Worm (Caenorhabditis elegans) whole organism, midembryonic: ENCODE measurements around the gene C54C6.5.

Source experiments
- T22C8.4 ChIP-seq: fragments of 200-800 bp; sonication (Bioruptor generic); IDR thresholded peaks from 2 replicates; pipeline ENCODE4 v1.3.6; 2022; ENCODE audit warnings: missing genetic modification characterization, missing compliant biosample characterization
- cog-1 ChIP-seq: sonication (generic microtip); optimal IDR thresholded peaks from 2 replicates; lab custom pipeline; 2016; ENCODE audit warnings: missing genetic modification characterization, missing compliant biosample characterization
- flt-1 ChIP-seq: fragments of 200-800 bp; sonication (Bioruptor generic); IDR thresholded peaks from 2 replicates; pipeline ENCODE4 v1.3.6; 2022; ENCODE audit warnings: missing genetic modification characterization, missing compliant biosample characterization
- klf-2 ChIP-seq: fragments of 200-800 bp; sonication (Bioruptor generic); conservative IDR thresholded peaks from 2 replicates; pipeline ENCODE4 v1.3.6; 2022; ENCODE audit warnings: missing genetic modification reagents, missing genetic modification characterization, missing compliant biosample characterization
- med-1 ChIP-seq: sonication (generic microtip); optimal IDR thresholded peaks from 2 replicates; lab custom pipeline; 2017; ENCODE audit warnings: missing genetic modification characterization, mild to moderate bottlenecking, missing compliant biosample characterization, antibody characterized with exemption, missing genetic modification reagents; ENCODE audit not compliant: insufficient read depth
- ref-1 ChIP-seq: fragments of 200-800 bp; sonication (Bioruptor generic); conservative IDR thresholded peaks from 2 replicates; pipeline ENCODE4 v1.3.6; 2022; ENCODE audit warnings: missing genetic modification reagents, missing genetic modification characterization, missing compliant biosample characterization
- tab-1 ChIP-seq: fragments of 200-800 bp; sonication (Bioruptor generic); IDR thresholded peaks from 2 replicates; pipeline ENCODE4 v1.3.6; 2022; ENCODE audit warnings: missing genetic modification characterization, missing compliant biosample characterization
- ztf-23 ChIP-seq: fragments of 200-800 bp; sonication (Bioruptor generic); IDR thresholded peaks from 2 replicates; pipeline ENCODE4 v1.3.6; 2022; ENCODE audit warnings: missing genetic modification reagents, missing genetic modification characterization, missing compliant biosample characterization
- ztf-29 ChIP-seq: fragments of 200-800 bp; sonication (Bioruptor generic); IDR thresholded peaks from 2 replicates; pipeline ENCODE4 v1.3.6; 2022; ENCODE audit warnings: missing genetic modification reagents, missing genetic modification characterization, missing compliant biosample characterization

The C54C6.5 gene

DNA sequence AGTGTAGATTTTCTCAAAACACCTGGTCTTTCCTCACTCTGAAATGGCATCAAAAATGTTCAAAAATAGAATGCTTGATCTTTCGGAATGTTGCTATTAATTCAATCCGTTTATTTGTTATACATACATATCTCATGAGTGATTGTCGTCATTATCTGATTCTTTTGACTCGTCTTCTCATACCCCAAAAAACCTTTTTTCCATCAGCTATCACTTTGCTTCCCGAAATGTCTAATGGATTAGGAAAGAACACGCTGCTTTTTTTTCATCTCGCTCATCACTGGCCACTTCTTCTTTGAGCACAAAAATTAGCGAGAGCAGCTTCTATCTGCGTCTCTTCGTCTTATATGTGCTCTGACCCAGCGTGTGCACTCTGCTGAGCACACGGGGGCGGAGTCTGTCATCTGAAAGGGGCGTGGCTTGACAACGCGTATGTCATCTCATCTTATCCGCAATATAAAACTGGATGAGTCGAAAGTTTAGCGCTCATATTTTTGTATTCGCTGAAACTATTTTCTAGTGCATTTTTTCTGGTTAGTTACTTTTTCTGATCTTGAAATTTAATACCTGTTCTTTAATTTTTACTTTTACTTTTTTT, 15.2 kb upstream of the C54C6.5 start:
- no peak for TF ChIP-seq med-1 (GFP tag; lab: Kevin White, UChicago)
- no peak for TF ChIP-seq T22C8.4 (GFP tag; lab: Robert Waterston, UW)
- TF ChIP-seq ref-1 (GFP tag; lab: Robert Waterston, UW): no peak
- no peak for TF ChIP-seq flt-1
- TF ChIP-seq ztf-29 (GFP tag; lab: Robert Waterston, UW): no peak
- no peak for TF ChIP-seq klf-2 (GFP tag; lab: Robert Waterston, UW)
- TF ChIP-seq tab-1 (GFP tag; lab: Robert Waterston, UW): no peak
- no peak for TF ChIP-seq cog-1 (tag; lab: Kevin White, UChicago)
- no peak for TF ChIP-seq ztf-23 (GFP tag; lab: Robert Waterston, UW)

DNA sequence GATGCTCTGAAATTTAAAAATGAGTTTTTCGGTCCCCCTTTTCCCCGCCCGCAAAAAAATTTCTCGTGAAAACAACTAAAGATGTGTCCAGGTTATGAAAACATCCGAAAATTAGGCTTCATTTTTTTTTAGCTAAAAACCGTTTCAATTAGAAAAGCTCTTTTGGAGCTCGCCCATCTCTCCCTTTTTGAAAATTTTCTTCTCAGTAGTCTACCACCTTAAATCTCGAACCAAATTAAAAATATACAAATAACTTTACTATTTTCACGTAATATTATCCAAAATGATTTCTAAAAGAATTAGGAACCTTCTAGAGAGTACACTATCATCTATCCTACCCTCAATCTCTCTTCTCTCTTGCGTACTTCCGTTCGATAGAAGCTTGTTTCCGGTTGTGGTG, 12.6 kb upstream of the C54C6.5 start:
- no peak for TF ChIP-seq tab-1 (GFP tag; lab: Robert Waterston, UW)
- TF ChIP-seq cog-1 (tag; lab: Kevin White, UChicago): no peak
- TF ChIP-seq ztf-29 (GFP tag; lab: Robert Waterston, UW): no peak
- no peak for TF ChIP-seq T22C8.4 (GFP tag; lab: Robert Waterston, UW)
- TF ChIP-seq ref-1 (GFP tag; lab: Robert Waterston, UW): no peak
- no peak for TF ChIP-seq flt-1
- TF ChIP-seq med-1 (GFP tag; lab: Kevin White, UChicago): no peak

DNA sequence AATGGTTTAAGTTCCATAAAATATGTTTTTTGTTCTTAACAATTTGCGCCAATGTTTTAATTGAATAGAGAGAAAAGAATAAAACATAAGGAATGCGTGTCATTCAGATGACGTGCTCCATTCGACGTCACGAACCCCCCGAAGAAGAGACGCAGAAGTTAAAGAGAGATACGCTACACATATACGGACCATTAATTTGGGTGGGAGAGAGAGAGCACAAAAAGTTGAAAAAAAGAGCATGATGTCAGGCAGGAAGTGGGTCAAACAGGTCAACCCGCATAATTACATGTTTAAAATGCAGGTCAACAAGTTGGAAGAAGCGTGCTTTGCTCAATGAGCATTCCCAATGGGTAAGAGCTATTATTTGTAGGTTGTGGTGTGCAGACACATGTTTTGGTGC, 10.6 kb upstream of the C54C6.5 start:
- TF ChIP-seq med-1 (GFP tag; lab: Kevin White, UChicago) (no peak), flt-1 (no peak), ztf-23 (GFP tag; lab: Robert Waterston, UW) (no peak), T22C8.4 (GFP tag; lab: Robert Waterston, UW) (no peak), ztf-29 (GFP tag; lab: Robert Waterston, UW) (no peak), ref-1 (GFP tag; lab: Robert Waterston, UW) (no peak), klf-2 (GFP tag; lab: Robert Waterston, UW) (no peak), cog-1 (tag; lab: Kevin White, UChicago) (no peak), tab-1 (GFP tag; lab: Robert Waterston, UW) (no peak)

DNA sequence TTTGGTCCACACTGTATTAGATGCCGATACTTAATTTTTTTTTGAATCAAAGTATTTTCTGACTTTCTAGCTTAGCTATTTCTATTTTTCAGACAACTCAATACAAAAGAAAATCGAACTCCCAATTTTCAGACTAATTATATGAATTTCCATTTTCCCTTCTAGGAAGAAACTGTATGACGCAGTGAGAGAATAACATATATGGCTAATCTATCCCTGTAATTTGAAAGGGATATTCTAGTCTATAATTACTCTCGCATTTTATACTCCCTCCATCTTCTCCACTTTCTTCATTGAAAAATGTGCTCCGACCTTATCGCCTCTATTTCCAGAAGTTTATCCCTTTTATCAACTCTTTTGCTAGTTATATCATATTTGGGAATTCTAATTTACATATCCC, 3.7 kb upstream of the C54C6.5 start, which contains the start of gene C54C6.4:
C54C6.4 (plus strand) TSS at position 301 of the 400 bp plus-strand sequence.
- no peak for TF ChIP-seq tab-1 (GFP tag; lab: Robert Waterston, UW)
- TF ChIP-seq T22C8.4 (GFP tag; lab: Robert Waterston, UW): no peak
- TF ChIP-seq klf-2 (GFP tag; lab: Robert Waterston, UW): no peak
- TF ChIP-seq cog-1 (tag; lab: Kevin White, UChicago): no peak
- no peak for TF ChIP-seq ztf-23 (GFP tag; lab: Robert Waterston, UW)
- TF ChIP-seq ztf-29 (GFP tag; lab: Robert Waterston, UW): no peak
- no peak for TF ChIP-seq ref-1 (GFP tag; lab: Robert Waterston, UW)
- no peak for TF ChIP-seq med-1 (GFP tag; lab: Kevin White, UChicago)
- TF ChIP-seq flt-1: no peak

DNA sequence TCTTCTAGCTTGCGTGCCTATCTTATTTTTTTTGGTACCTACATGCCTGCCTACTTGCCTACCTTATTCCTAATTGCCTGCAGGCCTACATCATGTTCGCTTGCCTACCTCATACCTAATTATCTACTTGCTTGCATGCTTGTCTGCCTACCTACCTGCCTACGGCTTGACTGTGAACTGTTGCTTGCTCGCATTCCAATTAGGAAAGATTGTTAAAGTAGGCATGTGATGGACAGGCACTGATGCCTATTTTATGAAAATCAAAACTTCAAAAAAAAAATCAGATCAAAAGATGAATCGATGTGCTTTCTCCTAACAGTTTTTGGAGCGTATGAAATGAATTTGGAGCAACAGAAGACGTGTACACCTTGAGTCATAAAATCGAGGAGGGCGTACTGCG, 714 bp upstream of the C54C6.5 start:
- TF ChIP-seq tab-1 (GFP tag; lab: Robert Waterston, UW) (no peak), klf-2 (GFP tag; lab: Robert Waterston, UW) (no peak), ztf-23 (GFP tag; lab: Robert Waterston, UW) (no peak), ztf-29 (GFP tag; lab: Robert Waterston, UW) (no peak), cog-1 (tag; lab: Kevin White, UChicago) (no peak), med-1 (GFP tag; lab: Kevin White, UChicago) (no peak), T22C8.4 (GFP tag; lab: Robert Waterston, UW) (no peak), flt-1 (no peak), ref-1 (GFP tag; lab: Robert Waterston, UW) (no peak)

DNA sequence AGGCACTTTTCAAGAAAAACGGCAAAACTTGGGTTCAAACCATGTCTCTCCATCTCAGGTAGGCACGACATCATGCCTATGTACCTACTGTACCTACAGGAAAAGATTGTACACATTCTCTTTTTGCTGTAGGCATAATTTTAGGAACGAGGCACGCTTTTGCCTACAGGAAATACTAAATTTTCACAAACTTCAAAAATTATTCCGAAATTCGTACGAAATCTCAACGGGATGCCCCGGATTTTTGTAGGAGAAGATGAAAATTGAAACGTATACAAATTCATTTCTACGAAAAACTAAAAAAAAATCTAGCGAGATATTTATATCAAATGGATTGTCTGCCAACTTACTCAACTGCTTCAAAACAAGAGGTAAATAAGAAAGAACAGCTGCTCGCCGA, 1.6 kb downstream of the C54C6.5 start, which contains the start of gene C54C6.11:
C54C6.11 (plus strand) TSS at position 301 of the 400 bp plus-strand sequence.
- TF ChIP-seq med-1 (GFP tag; lab: Kevin White, UChicago) (no peak), ztf-23 (GFP tag; lab: Robert Waterston, UW) (no peak), T22C8.4 (GFP tag; lab: Robert Waterston, UW) (no peak), tab-1 (GFP tag; lab: Robert Waterston, UW) (no peak), ztf-29 (GFP tag; lab: Robert Waterston, UW) (no peak), ref-1 (GFP tag; lab: Robert Waterston, UW) (no peak), klf-2 (GFP tag; lab: Robert Waterston, UW) (no peak)

DNA sequence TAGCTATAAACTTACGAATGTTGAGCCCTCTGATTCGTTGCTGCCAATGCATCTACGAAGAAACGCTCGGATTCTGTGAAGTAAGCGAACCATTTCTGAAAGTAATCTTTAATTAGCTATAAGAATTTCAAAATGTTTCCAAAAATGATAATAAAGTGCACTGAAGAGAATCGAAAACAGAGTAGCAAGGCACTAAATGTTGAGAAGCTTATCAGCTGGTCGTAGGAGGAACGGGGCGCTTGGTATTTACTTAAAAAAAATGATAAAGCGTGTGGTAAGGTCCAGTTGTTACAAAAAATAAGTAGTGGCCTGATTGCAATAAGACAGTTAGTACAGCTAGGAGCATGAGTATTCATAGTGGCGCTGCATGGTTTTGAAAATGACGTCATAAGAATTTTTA, 3.3 kb downstream of the C54C6.5 start, which contains the start of gene C54C6.7:
C54C6.7 (minus strand) TSS at position 101 of the 400 bp plus-strand sequence.
- TF ChIP-seq klf-2 (GFP tag; lab: Robert Waterston, UW): no peak
- no peak for TF ChIP-seq ref-1 (GFP tag; lab: Robert Waterston, UW)

DNA sequence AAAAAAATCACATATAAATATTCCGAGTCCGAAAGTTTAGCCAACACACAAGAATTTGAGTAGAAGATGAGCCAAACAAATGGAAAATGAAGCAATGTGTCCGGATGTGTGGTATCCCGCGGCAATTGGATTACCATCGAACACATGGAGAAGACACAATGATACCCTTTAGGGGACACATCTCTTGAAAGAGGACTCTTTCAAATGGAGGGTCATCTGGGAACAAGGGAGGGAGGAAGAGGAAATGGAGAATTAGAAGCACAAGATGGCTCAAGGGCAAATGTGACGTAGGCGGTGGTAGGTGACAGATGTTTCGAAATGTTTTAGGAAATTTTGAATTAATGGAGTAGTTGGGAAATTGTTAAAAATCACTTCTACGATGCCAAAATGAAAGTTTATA, 6.6 kb downstream of the C54C6.5 start:
- TF ChIP-seq flt-1 (peak; percentile 19; the same call in 1 of the 2 replicates), cog-1 (tag; lab: Kevin White, UChicago) (peak; percentile 44), ztf-29 (GFP tag; lab: Robert Waterston, UW) (no peak)

DNA sequence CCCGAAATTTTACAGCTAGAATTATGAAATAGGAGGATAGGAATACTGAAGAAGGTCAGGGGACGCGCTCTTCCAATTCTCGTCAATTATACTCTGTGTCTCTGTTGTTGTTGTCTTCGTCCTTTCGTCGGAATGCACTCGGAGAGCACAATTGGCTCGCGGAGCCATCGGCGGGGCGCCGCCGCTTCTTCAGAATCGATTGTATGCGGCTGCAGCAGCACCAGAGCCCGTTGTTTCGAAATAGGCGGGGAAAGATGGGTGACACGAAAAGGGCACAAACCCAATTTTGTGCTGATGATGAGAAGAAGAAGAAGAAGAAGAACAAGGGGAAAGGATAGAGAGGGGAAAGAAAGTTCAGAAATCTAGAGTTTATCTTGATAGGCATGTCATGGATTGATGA, 7.5 kb downstream of the C54C6.5 start:
- no peak for TF ChIP-seq flt-1
- no peak for TF ChIP-seq klf-2 (GFP tag; lab: Robert Waterston, UW)
- TF ChIP-seq ztf-29 (GFP tag; lab: Robert Waterston, UW): no peak
- TF ChIP-seq tab-1 (GFP tag; lab: Robert Waterston, UW): no peak
- TF ChIP-seq ref-1 (GFP tag; lab: Robert Waterston, UW): no peak
- no peak for TF ChIP-seq cog-1 (tag; lab: Kevin White, UChicago)
- TF ChIP-seq T22C8.4 (GFP tag; lab: Robert Waterston, UW): no peak
- TF ChIP-seq med-1 (GFP tag; lab: Kevin White, UChicago): no peak
- TF ChIP-seq ztf-23 (GFP tag; lab: Robert Waterston, UW): no peak
